Fruit fly (Drosophila melanogaster) whole organism, prepupa: Measurements from ENCODE around the gene Rpn3.

Experiments
- CG10631 ChIP-seq: fragments of 200-800 bp; sonication (Bioruptor generic); optimal IDR thresholded peaks from 2 replicates; lab custom pipeline; 2016; ENCODE audit warnings: missing biosample characterization, missing genetic modification characterization
- CG3032 ChIP-seq: fragments of 200-800 bp; optimal IDR thresholded peaks from 2 replicates; lab custom pipeline; 2019; ENCODE audit warnings: missing biosample characterization, mild to moderate bottlenecking, missing genetic modification characterization, moderate library complexity
- CG31627 ChIP-seq: fragments of 200-800 bp; sonication (Bioruptor generic); optimal IDR thresholded peaks from 3 replicates; lab custom pipeline; 2016; ENCODE audit warnings: missing biosample characterization, missing genetic modification characterization
- CG32006 ChIP-seq: fragments of 200-800 bp; sonication (Bioruptor generic); optimal IDR thresholded peaks from 3 replicates; lab custom pipeline; 2017; ENCODE audit warnings: missing biosample characterization, mild to moderate bottlenecking, missing genetic modification characterization
- CG6808 ChIP-seq: fragments of 200-800 bp; sonication (Bioruptor generic); optimal IDR thresholded peaks from 3 replicates; lab custom pipeline; 2017; ENCODE audit warnings: missing biosample characterization, missing genetic modification characterization, mild to moderate bottlenecking, moderate library complexity, missing genetic modification reagents
- CG9139 ChIP-seq: fragments of 200-800 bp; sonication (Bioruptor generic); optimal IDR thresholded peaks from 3 replicates; lab custom pipeline; 2017; ENCODE audit warnings: missing biosample characterization, mild to moderate bottlenecking, missing genetic modification characterization
- Ets96B ChIP-seq: fragments of 200-800 bp; optimal IDR thresholded peaks from 2 replicates; lab custom pipeline; 2019; ENCODE audit warnings: missing biosample characterization, mild to moderate bottlenecking, missing genetic modification characterization, moderate library complexity
- OdsH ChIP-seq: fragments of 200-800 bp; sonication (Bioruptor generic); optimal IDR thresholded peaks from 3 replicates; lab custom pipeline; 2016; ENCODE audit warnings: missing biosample characterization, missing genetic modification characterization
- Sox15 ChIP-seq: fragments of 200-800 bp; sonication (Bioruptor generic); optimal IDR thresholded peaks from 3 replicates; lab custom pipeline; 2016; ENCODE audit warnings: missing biosample characterization, missing genetic modification characterization
- acj6 ChIP-seq: fragments of 200-800 bp; sonication (Bioruptor generic); optimal IDR thresholded peaks from 3 replicates; lab custom pipeline; 2016; ENCODE audit warnings: missing biosample characterization, missing genetic modification characterization
- fd85E ChIP-seq: fragments of 200-800 bp; sonication (Bioruptor generic); optimal IDR thresholded peaks from 3 replicates; lab custom pipeline; 2016; ENCODE audit warnings: missing biosample characterization, missing genetic modification characterization
- salr ChIP-seq, 2 experiments: fragments of 200-800 bp; sonication (Bioruptor generic); optimal IDR thresholded peaks; 3 replicates each; lab custom pipeline; 2016 to 2018; ENCODE audit warnings: missing biosample characterization in 2 of 2, missing genetic modification characterization in 2 of 2, mild to moderate bottlenecking in 1 of 2
- ss ChIP-seq, 2 experiments: fragments of 200-800 bp; sonication (Bioruptor generic); optimal IDR thresholded peaks; 2 replicates in 1 of 2; 3 replicates in 1 of 2; lab custom pipeline; 2017 to 2018; ENCODE audit warnings: mild to moderate bottlenecking in 2 of 2, missing biosample characterization in 2 of 2, missing genetic modification characterization in 2 of 2, moderate library complexity in 1 of 2
- vri ChIP-seq: fragments of 200-800 bp; sonication (Bioruptor generic); optimal IDR thresholded peaks from 3 replicates; lab custom pipeline; 2016; ENCODE audit warnings: missing biosample characterization, mild to moderate bottlenecking, missing genetic modification characterization

dm6 chr2L:19054516-19054887 lies 2.9 kb downstream of the Rpn3 start:
- TF ChIP-seq CG9139 (GFP tag; lab: Kevin White, UChicago) = no peak
- no peak for TF ChIP-seq Sox15 (GFP tag; lab: Kevin White, UChicago)
- TF ChIP-seq Ets96B (tag; lab: Kevin White, UChicago) = no peak
- no peak for TF ChIP-seq CG3032 (tag; lab: Kevin White, UChicago)
- TF ChIP-seq CG31627 (GFP tag; lab: Kevin White, UChicago) = no peak
- TF ChIP-seq vri (GFP tag; lab: Kevin White, UChicago) = no peak
- no peak for TF ChIP-seq OdsH (GFP tag; lab: Kevin White, UChicago)
- TF ChIP-seq CG32006 (GFP tag; lab: Kevin White, UChicago) = no peak
- no peak for TF ChIP-seq CG10631
- TF ChIP-seq ss (GFP tag; optimal IDR thresholded peaks at IDR 0.05; lab: Kevin White, UChicago) = no peak
- TF ChIP-seq CG6808 (GFP tag; lab: Kevin White, UChicago) = no peak
- no peak for TF ChIP-seq acj6
- TF ChIP-seq salr (GFP tag; optimal IDR thresholded peaks at IDR 0.05; lab: Kevin White, UChicago) = no peak
- TF ChIP-seq fd85E (GFP tag; lab: Kevin White, UChicago) = no peak
